Fruit fly (Drosophila melanogaster): Measurements from ENCODE around the gene Taf4.

Gene Taf4

DNA sequence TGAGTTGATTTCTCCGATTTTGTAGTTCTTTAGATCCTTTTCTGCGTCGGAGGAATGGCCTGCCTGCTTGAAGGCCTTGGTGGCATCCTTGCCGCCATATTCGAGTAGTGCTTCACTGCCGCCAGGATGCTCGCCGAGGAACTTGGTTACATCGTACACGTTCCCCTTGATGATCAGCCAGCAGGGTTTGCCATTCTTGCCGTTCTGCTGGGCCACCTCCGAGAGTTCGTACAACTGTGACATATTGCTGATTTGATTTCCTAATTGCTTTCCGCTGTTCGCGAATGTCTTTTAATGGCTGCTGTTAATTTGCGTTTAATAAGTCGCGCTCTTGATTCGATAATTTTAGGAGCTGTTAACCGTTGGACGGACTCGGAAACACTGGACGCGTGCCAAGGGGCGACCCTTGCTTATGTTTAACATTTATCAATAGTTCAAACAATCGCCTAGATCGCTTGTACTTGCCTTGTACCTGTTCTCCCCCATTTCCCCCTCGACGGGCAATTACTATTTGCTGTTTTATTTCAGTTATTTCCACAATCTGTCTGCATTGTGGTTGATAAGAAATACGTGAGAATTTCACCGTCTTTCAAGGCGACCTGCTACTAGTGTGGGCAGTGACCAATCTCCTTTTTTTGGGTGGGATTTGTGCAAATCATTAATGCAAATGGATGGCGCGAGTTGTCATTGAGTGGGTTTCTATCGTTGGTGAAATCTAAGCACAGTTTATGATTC, 24.0 kb downstream of the Taf4 start:
- TF ChIP-seq CG1620 (GFP tag; optimal IDR thresholded peaks at IDR 0.05) (no peak), CG7045 (GFP tag; optimal IDR thresholded peaks at IDR 0.05) (no peak), CG11617 (GFP tag; optimal IDR thresholded peaks at IDR 0.05) (no peak), cic (GFP tag; optimal IDR thresholded peaks at IDR 0.05) (peak; percentile 41)

- TF ChIP-seq Crg-1 (GFP tag; optimal IDR thresholded peaks at IDR 0.05) (no peak), tj (GFP tag; optimal IDR thresholded peaks at IDR 0.05) (no peak), Hr96 (GFP tag; optimal IDR thresholded peaks at IDR 0.05) (no peak), cnc (optimal IDR thresholded peaks at IDR 0.05) (no peak), CG33017 (tag; optimal IDR thresholded peaks at IDR 0.05) (no peak), bab1 (GFP tag; optimal IDR thresholded peaks at IDR 0.05) (no peak), Clk (GFP tag; optimal IDR thresholded peaks at IDR 0.05) (no peak)
Measured at dm6 chr3L:16137779-16138178, 24.8 kb downstream of the Taf4 start, which contains the start of gene CG5157. Gene CG5157 (minus strand): TSS chr3L:16137879.

- TF ChIP-seq CG14711 (tag; optimal IDR thresholded peaks at IDR 0.05): peak; percentile 98
- TF ChIP-seq ovo (GFP tag; optimal IDR thresholded peaks at IDR 0.05): no peak
- TF ChIP-seq Clk (GFP tag; optimal IDR thresholded peaks at IDR 0.05): no peak
- TF ChIP-seq Mnt (GFP tag; optimal IDR thresholded peaks at IDR 0.05): no peak
- no peak for TF ChIP-seq CG12768 (GFP tag; optimal IDR thresholded peaks at IDR 0.05)
- TF ChIP-seq cnc (optimal IDR thresholded peaks at IDR 0.05): no peak
- TF ChIP-seq kay (GFP tag; ENCODE audit: borderline replicate concordance): no peak
- TF ChIP-seq cic (GFP tag; optimal IDR thresholded peaks at IDR 0.05): no peak
- TF ChIP-seq bab1 (GFP tag; optimal IDR thresholded peaks at IDR 0.05): peak; percentile 41
- TF ChIP-seq CG7045 (GFP tag; optimal IDR thresholded peaks at IDR 0.05): no peak
- TF ChIP-seq toe (GFP tag; optimal IDR thresholded peaks at IDR 0.05): no peak
- no peak for TF ChIP-seq CG33017 (tag; optimal IDR thresholded peaks at IDR 0.05)
- TF ChIP-seq CG5204 (GFP tag; optimal IDR thresholded peaks at IDR 0.05): no peak
- TF ChIP-seq pad (GFP tag; optimal IDR thresholded peaks at IDR 0.05): no peak
- TF ChIP-seq Crg-1 (GFP tag; optimal IDR thresholded peaks at IDR 0.05): no peak
- no peak for TF ChIP-seq Hr96 (GFP tag; optimal IDR thresholded peaks at IDR 0.05)
- TF ChIP-seq tj (GFP tag; optimal IDR thresholded peaks at IDR 0.05): no peak
Measured at dm6 chr3L:16139131-16139530, 26.1 kb downstream of the Taf4 start.

DNA sequence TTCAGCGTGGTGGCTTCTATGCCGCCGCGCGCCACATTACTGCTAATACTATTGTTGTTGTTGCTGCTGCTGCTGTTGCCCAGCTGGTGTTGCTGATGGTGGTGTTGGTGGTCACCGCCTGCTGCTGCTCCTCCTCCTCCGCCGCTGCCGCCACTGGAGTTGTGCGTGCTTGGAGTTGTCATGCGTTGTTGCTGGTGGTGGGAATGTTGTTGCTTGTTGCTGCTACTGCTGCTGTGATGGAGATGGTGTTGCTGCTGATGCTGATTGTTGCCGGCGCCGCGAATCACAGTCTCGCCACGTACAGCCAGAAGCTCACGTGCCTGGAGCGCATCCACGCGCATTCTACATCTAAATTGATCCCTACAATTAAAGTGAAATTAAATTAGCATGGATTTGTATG, 28.5 kb downstream of the Taf4 start:
- TF ChIP-seq CG7045 (GFP tag; optimal IDR thresholded peaks at IDR 0.05) (no peak), CG33017 (tag; optimal IDR thresholded peaks at IDR 0.05) (no peak), CG11617 (GFP tag; optimal IDR thresholded peaks at IDR 0.05) (no peak), CG5204 (GFP tag; optimal IDR thresholded peaks at IDR 0.05) (no peak), Mnt (GFP tag; optimal IDR thresholded peaks at IDR 0.05) (no peak), toe (GFP tag; optimal IDR thresholded peaks at IDR 0.05) (no peak), Clk (GFP tag; optimal IDR thresholded peaks at IDR 0.05) (no peak), tj (GFP tag; optimal IDR thresholded peaks at IDR 0.05) (no peak), kay (GFP tag; ENCODE audit: borderline replicate concordance) (no peak), CG14711 (tag; optimal IDR thresholded peaks at IDR 0.05) (no peak), pad (GFP tag; optimal IDR thresholded peaks at IDR 0.05) (no peak), cnc (optimal IDR thresholded peaks at IDR 0.05) (no peak), Hr96 (GFP tag; optimal IDR thresholded peaks at IDR 0.05) (no peak), cic (GFP tag; optimal IDR thresholded peaks at IDR 0.05) (no peak), bab1 (GFP tag; optimal IDR thresholded peaks at IDR 0.05) (no peak), ovo (GFP tag; optimal IDR thresholded peaks at IDR 0.05) (no peak), CG7101 (tag; optimal IDR thresholded peaks at IDR 0.05) (no peak), CG1620 (GFP tag; optimal IDR thresholded peaks at IDR 0.05) (no peak), CG12768 (GFP tag; optimal IDR thresholded peaks at IDR 0.05) (no peak)

DNA sequence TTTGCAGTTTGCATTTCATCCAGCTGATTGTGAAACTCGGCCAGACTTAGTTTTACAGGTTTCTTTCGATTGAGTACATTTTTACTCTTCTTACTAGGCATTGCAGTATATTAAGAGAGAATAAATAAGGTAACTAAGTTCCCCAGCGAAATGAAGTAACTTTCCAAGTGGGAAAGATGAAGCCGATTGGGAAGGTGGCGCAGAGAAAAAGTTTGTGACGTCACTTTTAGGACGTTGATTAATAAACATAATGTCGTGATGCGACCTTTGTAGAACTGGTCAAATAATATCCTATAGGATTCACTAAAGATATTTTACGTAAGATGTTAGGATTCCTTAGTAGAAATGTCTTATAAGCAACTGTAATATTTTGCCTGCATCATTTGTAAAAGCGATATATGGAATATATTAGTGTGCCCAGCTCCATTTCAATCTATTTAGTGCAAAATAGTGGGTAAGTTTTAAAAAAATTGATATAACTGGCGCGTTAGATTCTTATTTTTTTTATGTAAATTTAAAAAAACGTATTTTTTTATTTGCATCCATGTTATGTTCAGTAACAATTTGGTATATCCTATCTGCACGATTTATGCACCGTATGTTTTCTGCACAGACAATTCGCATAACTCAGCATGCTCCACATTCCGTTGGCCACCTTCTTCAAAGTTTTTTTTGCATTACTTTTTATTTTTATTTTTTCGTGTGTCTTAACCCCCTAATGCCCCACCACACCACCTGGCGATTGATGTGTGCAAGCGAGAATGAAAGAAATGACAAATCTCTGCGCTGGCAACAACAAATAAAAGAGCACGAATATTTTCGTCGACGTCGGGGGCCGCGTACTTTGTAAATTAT, 30.9 kb downstream of the Taf4 start, which contains the start of gene CG32152:
CG32152 (minus strand) TSS at position 352 of the 855 bp plus-strand sequence.
- TF ChIP-seq tj (GFP tag; optimal IDR thresholded peaks at IDR 0.05) (peak; percentile 87), bab1 (GFP tag; optimal IDR thresholded peaks at IDR 0.05) (peak; percentile 47), CG33017 (tag; optimal IDR thresholded peaks at IDR 0.05) (no peak)

DNA sequence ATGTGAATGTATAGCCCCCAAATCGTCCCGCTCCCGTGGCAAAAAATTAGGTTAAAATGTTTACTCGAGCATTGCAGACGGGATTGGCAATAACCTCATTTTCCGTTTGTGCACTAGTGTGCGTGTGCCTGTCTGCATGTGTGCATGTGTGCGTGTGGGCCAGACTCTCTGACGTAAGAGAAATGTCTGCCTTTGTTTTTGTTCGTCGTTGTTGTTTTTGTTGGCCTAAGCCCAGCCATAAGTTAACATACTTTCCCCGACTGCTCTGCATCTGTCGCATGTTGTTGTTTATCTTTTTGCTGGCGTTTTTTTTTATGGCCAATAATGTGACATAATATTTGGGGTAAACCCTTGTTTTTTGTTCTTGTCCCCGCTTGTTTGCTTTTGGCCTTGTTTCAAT, 32.3 kb downstream of the Taf4 start:
- TF ChIP-seq CG1620 (GFP tag; optimal IDR thresholded peaks at IDR 0.05) (no peak), CG12768 (GFP tag; optimal IDR thresholded peaks at IDR 0.05) (no peak), CG33017 (tag; optimal IDR thresholded peaks at IDR 0.05) (no peak), tj (GFP tag; optimal IDR thresholded peaks at IDR 0.05) (no peak), bab1 (GFP tag; optimal IDR thresholded peaks at IDR 0.05) (no peak), CG5204 (GFP tag; optimal IDR thresholded peaks at IDR 0.05) (no peak), CG14711 (tag; optimal IDR thresholded peaks at IDR 0.05) (no peak), Mnt (GFP tag; optimal IDR thresholded peaks at IDR 0.05) (no peak), CG7101 (tag; optimal IDR thresholded peaks at IDR 0.05) (no peak), pad (GFP tag; optimal IDR thresholded peaks at IDR 0.05) (no peak), cnc (optimal IDR thresholded peaks at IDR 0.05) (no peak), Clk (GFP tag; optimal IDR thresholded peaks at IDR 0.05) (no peak), ovo (GFP tag; optimal IDR thresholded peaks at IDR 0.05) (no peak), CG7045 (GFP tag; optimal IDR thresholded peaks at IDR 0.05) (no peak), cic (GFP tag; optimal IDR thresholded peaks at IDR 0.05) (no peak), toe (GFP tag; optimal IDR thresholded peaks at IDR 0.05) (no peak), Crg-1 (GFP tag; optimal IDR thresholded peaks at IDR 0.05) (no peak), kay (GFP tag; ENCODE audit: borderline replicate concordance) (no peak), Hr96 (GFP tag; optimal IDR thresholded peaks at IDR 0.05) (no peak)
